Fruit fly (Drosophila melanogaster) ovary, adult (tissue): ENCODE results near the gene Fer2.
A peak's percentile ranks its signal among the peaks of the same experiment; 100 is the strongest.
"Not testable (repeated sequence)": the region's sequence is repeated elsewhere in the genome, so short reads cannot be mapped to it uniquely, and the experiment has no call there.

ENCODE experiments used
- CG17801 ChIP-seq: fragments of 200-800 bp; optimal IDR thresholded peaks from 2 replicates; lab custom pipeline; 2019; ENCODE audit warnings: missing biosample characterization, mild to moderate bottlenecking, missing genetic modification characterization, moderate library complexity; ENCODE audit not compliant: partially characterized antibody

The Fer2 gene

DNA sequence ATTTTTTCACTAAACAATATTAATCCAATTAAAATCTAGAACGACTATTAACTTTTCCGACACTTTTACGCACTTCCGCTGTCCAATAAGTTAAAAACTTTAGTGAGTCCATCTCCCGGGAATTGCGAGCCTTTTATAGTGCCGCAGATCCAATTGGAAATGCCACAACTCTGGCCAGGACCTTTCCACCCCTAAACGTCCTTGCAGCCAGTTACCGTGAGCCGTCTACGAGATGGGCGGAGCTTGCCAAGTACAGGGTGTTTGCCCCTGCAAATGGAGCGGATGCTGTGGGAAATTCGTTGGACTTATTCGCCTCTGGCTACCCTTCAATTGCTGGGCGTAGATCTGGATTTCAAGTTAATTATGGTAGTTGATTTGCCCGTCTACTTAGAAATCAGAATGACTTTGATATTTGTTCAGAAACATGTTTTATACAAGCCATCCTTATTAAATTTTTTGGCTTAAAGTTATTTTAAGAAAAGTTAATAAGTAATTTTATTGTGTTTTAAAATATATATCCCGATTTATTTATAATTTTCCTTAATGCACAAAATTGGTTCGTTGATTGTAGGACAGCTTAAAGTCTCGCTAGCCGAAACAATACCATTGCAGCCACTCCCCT is at the start of gene Fer2:
Fer2 (minus strand) TSS at position 74 of the 622 bp plus-strand sequence.
- TF ChIP-seq CG17801: no peak

DNA sequence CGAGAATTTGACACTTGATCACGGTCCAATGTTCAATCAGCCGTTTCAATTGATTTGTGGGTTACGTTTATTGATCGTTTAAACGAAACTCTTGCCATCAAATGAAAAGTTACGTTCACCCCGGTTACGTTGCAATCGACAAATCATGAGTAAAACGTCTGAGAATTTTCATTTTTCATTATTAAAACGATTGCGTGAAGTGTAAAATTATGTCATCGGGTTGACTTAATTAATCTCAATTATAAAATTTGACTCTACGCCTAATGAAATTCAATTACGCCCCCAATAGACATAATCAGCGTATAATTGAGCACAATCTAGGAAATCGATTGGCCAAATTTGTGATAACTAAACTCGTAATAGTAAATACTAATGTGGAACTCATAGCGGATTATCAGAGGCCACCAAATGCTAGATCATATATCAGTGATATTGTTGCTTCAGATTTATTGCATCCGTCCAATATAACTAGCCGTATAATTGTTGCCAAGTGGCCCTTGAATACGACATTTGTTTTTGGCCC is 49.4 kb upstream of the Fer2 start:
- TF ChIP-seq CG17801: no peak

DNA sequence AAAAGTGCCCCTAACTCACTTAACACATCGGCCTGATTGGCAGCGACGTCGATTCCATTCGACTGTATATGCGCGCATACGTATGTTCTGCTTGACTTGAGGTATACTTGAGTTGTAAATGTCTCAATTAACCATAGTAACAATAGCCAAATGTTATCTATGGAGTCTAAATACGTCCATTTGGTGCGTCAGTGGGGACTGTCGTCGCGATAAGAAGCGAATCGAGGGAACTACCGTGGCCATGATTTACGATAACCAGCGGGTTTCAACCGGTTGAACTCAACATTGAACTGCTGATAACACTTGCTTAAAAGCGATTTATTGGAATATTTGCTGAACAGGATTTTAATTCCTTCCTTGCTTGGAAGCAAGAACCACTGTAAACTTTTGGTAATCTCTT is 39.7 kb upstream of the Fer2 start:
- no peak for TF ChIP-seq CG17801

DNA sequence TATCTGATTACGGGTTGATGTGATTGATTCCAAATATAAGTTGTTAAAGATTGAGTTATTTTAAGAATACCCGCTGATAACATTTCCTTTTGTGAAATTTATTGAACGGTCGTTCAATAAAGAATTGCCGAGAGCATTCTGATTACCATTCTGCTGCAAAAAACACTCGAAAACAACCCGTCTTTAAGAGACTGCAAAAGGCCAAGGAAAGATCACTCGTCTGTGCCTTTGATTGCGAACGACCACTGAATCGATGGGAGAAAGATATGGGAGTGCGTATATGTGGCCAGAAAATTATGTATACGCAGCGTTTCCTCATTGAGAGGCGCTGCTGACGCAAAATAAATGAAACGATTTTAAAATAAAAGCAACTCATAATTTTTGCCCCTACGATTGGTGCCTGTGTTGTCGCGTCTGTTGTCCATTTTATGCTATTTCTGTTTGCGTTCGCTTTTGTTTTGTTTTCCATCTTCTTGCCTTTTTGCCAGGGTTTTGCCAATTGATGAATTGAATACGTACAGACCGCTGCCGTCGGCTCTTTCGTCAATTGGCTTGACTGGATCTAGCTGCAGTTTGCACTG is 39.2 kb upstream of the Fer2 start:
- no peak for TF ChIP-seq CG17801

DNA sequence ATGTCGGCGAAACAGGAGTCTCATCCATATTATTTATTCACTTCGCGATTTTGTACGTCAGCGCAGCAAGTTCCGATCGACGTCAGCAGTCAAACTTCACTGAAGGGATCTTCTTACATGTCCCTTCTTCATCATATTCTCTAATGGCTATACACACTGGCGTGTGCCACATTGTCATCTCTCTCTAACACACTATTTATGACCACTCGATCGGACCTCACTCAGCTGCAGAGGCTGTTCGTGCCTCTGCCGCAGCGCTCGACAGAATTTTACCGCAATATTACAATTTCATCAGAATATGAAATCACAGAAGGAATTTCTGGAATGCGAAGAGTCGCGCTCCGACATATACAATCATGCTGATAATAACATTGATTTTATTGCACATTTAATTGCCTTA is 38.4 kb upstream of the Fer2 start, which contains the start of gene Bin1:
Bin1 (minus strand) TSS at position 101 of the 400 bp plus-strand sequence.
- not testable (repeated sequence) for TF ChIP-seq CG17801

DNA sequence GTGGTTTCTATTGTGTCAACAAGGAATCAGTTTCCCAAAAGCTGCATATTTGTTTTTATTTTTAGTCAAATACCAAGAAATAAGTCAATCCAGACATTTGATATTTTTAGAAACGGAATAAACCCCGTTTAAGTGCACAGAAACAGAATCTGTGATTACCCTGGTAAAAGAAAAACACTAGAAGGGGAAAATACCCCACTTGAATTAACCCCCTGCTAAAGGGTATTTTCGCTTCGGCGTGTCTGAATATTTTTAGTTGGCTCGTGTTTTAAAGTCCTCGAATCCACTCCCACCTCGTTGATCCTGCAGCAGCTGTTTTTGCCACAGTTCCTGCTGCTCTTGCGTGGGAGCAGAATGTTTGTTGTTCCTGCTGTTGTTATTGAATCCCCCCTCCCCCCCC is 36.6 kb upstream of the Fer2 start:
- TF ChIP-seq CG17801: no peak

DNA sequence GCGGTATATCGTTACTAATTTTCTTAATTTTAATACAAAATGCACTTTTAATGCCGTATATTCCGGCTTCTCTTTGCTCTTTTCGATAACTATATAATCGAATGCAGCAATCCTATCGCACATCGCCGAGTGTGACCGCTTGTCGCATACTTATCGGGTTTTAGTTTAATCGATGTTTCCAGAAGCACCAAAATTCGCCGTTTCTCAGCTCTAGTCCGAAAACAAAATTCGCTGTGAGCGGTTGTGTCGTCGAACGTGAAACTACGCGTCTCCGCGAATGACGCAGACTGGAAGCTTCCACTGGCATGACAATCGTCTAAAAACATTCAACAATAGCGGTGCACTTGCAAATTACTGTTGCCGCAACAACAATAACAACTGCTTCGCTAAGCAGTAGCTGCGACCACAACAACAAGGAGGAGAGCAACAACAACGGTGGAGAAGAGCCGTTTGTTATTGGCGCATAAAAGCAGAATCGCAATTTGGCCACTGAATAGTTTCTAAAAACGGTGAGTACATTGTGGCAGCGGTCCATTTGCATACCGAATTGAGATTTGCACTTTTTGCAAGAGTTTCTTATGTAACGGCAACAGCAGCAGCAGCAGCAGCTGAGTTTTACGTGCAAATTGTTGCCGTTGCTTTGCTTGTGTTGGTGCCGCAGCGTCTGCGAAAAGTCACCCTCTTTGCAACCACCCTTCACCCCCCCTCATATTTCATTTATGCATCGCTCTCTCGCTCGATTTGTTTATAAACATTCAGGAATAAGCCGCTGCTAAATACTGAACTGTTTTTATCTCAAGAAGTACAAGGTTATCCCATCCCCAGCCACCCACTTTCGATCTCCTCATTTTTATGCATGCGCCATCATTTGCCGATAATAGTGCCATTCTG is 35.9 kb upstream of the Fer2 start, which contains the start of gene sra:
sra (plus strand) TSS at position 209 of the 891 bp plus-strand sequence.
- TF ChIP-seq CG17801: peak; percentile 65

DNA sequence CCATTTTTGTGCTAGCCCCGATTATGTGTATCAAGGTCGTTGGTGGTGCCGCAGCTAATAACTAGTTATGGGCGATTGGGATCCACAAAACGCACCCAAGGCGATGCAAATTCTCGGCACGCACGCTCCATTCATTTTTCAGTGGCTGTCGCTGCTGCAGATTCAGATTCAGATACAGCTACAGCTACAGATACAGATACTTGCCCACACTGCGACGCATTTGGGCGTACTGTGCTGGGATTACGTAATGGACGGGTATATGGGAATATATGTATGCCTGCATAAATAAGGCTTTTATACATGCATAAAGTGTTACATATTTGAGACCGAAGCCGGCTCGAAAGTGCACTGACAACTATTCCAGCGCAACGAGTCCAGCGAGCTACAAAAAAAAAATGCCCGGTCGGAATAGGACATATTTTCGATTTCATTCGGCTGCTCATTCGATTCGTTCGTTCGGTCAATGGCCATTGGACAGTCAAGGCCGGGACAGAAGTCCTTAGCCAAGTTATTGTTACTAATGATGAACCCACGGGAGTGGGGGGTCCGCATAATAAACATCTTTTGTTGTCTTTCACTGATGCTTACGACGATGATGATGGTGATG is 31.3 kb upstream of the Fer2 start:
- TF ChIP-seq CG17801: no peak

DNA sequence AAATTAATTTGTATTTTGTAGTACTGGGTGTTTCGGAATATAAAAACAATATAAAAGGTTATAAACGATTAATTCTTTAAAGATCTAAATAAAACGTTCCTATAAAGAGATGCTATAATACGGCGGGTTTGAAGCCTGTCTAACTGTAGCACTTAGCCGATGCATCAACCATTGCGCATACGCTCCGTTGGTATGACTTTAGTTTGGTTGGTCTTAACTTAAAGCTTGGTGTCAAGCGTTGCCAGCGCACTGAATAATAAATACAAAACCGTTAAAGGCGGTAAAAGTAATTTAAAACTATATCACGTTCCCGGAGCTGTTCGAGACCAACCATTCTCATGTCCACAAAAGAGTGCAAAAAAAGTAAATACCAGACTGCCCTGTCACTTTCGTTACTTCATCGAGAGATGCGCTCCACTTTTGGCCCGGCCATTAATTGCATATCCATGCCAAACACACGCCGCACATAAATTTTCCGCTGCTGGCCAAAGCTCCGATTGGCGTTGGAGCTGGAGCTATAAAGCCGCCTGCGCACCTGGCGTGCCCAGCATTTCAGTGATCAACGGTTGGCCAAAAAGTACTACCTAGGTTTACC is 29.5 kb upstream of the Fer2 start, which contains the start of gene CG8927:
CG8927 (plus strand) TSS at position 545 of the 595 bp plus-strand sequence.
- TF ChIP-seq CG17801: no peak

DNA sequence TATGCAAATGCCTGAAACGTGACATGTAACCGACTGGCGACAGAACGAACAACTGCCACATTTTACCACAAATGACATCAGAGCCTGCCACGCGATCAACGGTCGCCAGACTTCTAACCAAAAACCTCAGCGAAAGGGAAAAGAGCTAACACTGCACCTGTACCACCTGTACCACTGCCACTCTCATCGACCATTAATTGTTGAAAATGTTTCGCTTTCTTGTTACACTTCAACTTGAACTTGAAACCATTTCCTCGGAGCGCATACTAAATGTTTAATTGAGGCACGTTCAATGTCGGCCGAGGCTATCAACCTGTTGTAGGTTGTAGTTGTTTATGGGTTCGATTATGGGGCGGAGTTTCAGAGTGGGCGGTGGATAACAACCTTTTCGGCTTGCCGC is 25.4 kb upstream of the Fer2 start:
- TF ChIP-seq CG17801: no peak

DNA sequence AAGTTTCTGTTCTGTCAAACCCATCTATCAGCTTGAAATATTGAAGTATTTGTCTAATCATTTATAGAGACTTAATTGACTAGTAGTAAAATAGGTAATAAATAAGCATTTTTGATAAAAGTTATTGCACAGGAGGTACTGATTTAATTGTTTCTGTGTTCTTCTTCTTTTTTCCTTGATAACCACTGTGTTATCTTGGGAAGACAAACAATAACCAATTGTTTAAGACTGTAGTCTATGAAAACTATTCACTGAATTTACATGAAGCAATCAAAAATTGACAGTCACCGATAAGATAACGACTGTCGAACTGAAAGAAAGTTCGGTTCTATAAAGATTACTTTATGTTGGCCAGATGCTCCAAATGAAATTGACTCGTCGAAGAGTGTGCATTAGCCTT is 22.4 kb upstream of the Fer2 start:
- no peak for TF ChIP-seq CG17801

DNA sequence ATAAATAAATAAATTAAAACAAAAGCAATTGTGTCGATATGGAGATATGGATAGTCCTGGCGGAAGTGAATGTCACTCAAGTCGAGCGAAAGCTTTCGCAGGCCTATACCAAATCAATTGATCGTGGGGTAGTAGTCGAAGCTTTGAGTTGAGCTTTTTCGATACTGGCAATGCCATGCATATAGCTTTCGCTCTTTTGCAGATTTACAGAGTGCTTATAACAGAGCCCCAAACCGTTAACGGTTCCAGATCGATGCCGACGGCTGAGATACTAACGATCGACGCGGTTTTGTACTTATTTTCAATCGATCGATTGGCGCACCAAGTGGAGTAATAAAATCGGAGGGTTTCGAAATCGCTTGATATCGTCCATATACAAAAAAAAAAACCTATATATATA is 20.6 kb upstream of the Fer2 start, which contains the start of gene CG8925:
CG8925 (plus strand) TSS at position 245 of the 400 bp plus-strand sequence.
- no peak for TF ChIP-seq CG17801

DNA sequence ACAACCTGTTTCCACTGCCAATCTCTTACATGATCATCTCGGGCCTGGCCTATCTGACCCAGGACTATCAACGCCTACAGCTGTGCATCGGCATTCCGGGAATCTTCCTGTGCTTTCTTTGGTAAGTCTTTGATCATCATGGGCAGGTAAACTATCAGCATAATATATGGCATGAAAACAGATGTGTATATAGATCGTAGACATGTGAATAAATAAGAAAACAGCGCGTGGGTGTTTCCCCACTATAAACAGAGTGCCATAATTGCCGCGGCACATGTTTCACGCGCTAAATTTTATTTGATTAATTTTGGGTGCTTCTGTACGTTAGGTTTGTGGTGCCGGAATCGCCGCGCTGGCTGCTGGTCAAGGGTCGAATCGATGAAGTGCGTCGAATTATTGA is 17.0 kb upstream of the Fer2 start:
- no peak for TF ChIP-seq CG17801

DNA sequence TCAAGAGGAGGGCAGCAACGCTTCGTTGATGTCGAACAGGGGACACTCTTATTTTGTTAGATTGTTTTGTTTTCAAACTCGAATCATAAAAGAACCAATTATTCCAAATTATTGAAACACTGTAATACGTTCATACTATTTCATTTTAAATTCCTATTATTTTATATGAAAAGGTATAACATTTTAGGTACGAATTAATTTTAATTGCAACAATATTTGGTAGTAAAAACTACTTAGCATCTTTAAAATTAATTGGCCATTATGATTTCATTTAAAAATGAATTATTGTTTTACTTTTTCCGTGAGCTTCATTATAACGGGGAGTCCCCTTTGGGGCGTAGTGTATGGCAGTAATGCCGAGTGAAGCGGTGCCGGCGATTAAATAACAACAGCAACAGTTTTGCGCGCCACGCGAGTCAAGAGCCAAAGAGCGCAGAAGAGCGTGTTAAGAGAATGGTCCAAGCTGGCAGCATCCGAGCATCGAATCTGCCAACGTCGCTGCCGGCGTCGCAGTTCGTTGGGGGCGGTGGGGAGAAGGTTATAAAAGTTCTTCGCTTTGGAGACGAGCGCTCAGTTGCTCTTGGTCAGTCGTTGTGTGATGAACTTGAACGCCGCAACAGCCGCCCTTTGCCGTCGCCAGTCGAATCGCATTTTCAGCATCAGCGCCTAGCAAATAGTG is 6.6 kb upstream of the Fer2 start:
- no peak for TF ChIP-seq CG17801

DNA sequence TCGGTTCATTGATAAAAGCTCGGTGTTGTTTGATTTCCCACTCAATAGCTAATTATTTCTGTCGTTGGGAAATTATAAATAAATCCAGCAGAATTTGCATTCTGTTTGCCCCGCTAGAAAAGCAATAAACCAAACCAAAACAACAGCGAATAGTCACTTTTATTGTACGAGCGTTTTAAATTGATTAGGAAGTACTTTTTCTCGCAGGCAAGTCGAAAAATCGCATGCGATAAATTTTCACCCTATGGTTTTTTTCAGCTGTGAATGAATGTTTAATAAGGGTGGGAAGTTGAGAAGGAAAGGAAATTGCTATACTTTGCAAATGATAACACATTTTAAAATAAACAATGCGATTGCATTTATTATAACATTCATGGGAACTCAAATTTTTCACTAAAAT is 4.9 kb upstream of the Fer2 start:
- no peak for TF ChIP-seq CG17801

DNA sequence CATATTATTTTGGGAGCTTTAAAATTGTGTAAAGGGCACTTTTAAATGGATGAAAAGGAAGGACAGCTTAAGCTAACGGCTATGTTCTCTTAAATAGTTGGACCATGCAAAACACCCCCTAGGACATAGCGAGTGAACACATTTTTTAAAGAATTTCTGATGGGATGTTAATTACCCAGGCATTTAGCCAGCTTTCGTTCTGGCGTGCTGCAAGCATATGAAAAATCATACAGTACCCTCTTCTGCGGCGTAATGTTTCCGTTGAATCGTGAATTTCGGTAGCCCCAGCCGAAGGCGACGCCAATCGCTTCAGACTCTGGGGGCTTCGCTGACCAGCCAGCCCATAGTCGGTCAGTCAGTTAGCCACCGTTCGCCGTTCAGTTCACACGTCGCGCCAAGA is 3.6 kb upstream of the Fer2 start, which contains the start of gene CG6006:
CG6006 (plus strand) TSS at position 301 of the 400 bp plus-strand sequence.
- TF ChIP-seq CG17801: no peak
